Worm (Caenorhabditis elegans) whole organism, L2 larva: ENCODE measurements around the gene C45B11.6.

Experiments
- C34F6.9 ChIP-seq: fragments of 150-350 bp; optimal IDR thresholded peaks from 2 replicates; lab custom pipeline; 2014; ENCODE audit warnings: missing biosample characterization, missing genetic modification characterization
- Y55F3AM.14 ChIP-seq: fragments of 200-800 bp; sonication (Bioruptor generic); optimal IDR thresholded peaks from 2 replicates; lab custom pipeline; 2018; ENCODE audit warnings: mild to moderate bottlenecking, missing genetic modification characterization, missing compliant biosample characterization
- alr-1 ChIP-seq: fragments of 150-350 bp; optimal IDR thresholded peaks from 2 replicates; lab custom pipeline; 2014; ENCODE audit warnings: missing biosample characterization, missing genetic modification characterization
- aly-2 ChIP-seq: fragments of 150-350 bp; optimal IDR thresholded peaks from 2 replicates; lab custom pipeline; 2014; ENCODE audit warnings: missing biosample characterization, missing genetic modification characterization
- ama-1 ChIP-seq: fragments of 150-350 bp; optimal IDR thresholded peaks from 2 replicates; lab custom pipeline; 2018; ENCODE audit warnings: inconsistent platforms
- ceh-16 ChIP-seq: fragments of 150-350 bp; optimal IDR thresholded peaks from 2 replicates; lab custom pipeline; 2014; ENCODE audit warnings: missing biosample characterization, missing genetic modification characterization
- ceh-82 ChIP-seq: fragments of 150-350 bp; optimal IDR thresholded peaks from 2 replicates; lab custom pipeline; 2014; ENCODE audit warnings: missing biosample characterization, missing genetic modification characterization
- crh-2 ChIP-seq: sonication (generic microtip); optimal IDR thresholded peaks from 2 replicates; lab custom pipeline; 2017; ENCODE audit warnings: missing biosample characterization, missing genetic modification characterization
- egl-27 ChIP-seq: sonication (generic microtip); optimal IDR thresholded peaks from 3 replicates; lab custom pipeline; 2017; ENCODE audit warnings: missing biosample characterization, missing genetic modification reagents, missing genetic modification characterization
- fos-1 ChIP-seq: fragments of 150-350 bp; optimal IDR thresholded peaks from 2 replicates; lab custom pipeline; 2014; ENCODE audit warnings: missing biosample characterization, missing genetic modification characterization
- lin-11 ChIP-seq: fragments of 150-350 bp; sonication (generic microtip); optimal IDR thresholded peaks from 2 replicates; lab custom pipeline; 2014; ENCODE audit warnings: missing biosample characterization, missing genetic modification characterization, inconsistent platforms, mixed read lengths
- lsy-2 ChIP-seq, 2 experiments: fragments of 150-350 bp in 1 of 2; sonication (generic microtip) in 1 of 2; optimal IDR thresholded peaks; 2 replicates each; lab custom pipeline; 2014 to 2017; ENCODE audit warnings: missing biosample characterization in 2 of 2, missing genetic modification characterization in 2 of 2
- mab-5 ChIP-seq: fragments of 150-350 bp; optimal IDR thresholded peaks from 2 replicates; lab custom pipeline; 2014; ENCODE audit warnings: missing biosample characterization, missing genetic modification characterization
- nhr-10 ChIP-seq: sonication (generic microtip); optimal IDR thresholded peaks from 2 replicates; lab custom pipeline; 2017; ENCODE audit warnings: missing biosample characterization, missing genetic modification characterization
- nhr-11 ChIP-seq: fragments of 150-350 bp; optimal IDR thresholded peaks from 2 replicates; lab custom pipeline; 2014; ENCODE audit warnings: missing biosample characterization, missing genetic modification characterization
- nhr-12 ChIP-seq: fragments of 150-350 bp; optimal IDR thresholded peaks from 2 replicates; lab custom pipeline; 2014; ENCODE audit warnings: missing biosample characterization, missing genetic modification characterization
- nhr-129 ChIP-seq: fragments of 150-350 bp; optimal IDR thresholded peaks from 2 replicates; lab custom pipeline; 2014; ENCODE audit warnings: missing biosample characterization, missing genetic modification characterization
- nhr-21 ChIP-seq: fragments of 150-350 bp; optimal IDR thresholded peaks from 2 replicates; lab custom pipeline; 2014; ENCODE audit warnings: missing biosample characterization, missing genetic modification characterization
- nhr-23 ChIP-seq: fragments of 150-350 bp; optimal IDR thresholded peaks from 2 replicates; lab custom pipeline; 2014; ENCODE audit warnings: missing biosample characterization, missing genetic modification reagents, missing genetic modification characterization
- nhr-237 ChIP-seq: fragments of 150-350 bp; optimal IDR thresholded peaks from 2 replicates; lab custom pipeline; 2014; ENCODE audit warnings: missing biosample characterization, missing genetic modification characterization
- nhr-25 ChIP-seq: fragments of 150-350 bp; sonication (generic microtip); optimal IDR thresholded peaks from 3 replicates; lab custom pipeline; 2014; ENCODE audit warnings: missing biosample characterization, missing genetic modification characterization
- nhr-6 ChIP-seq: fragments of 150-350 bp; optimal IDR thresholded peaks from 2 replicates; lab custom pipeline; 2014; ENCODE audit warnings: missing biosample characterization, missing genetic modification characterization
- nhr-77 ChIP-seq: fragments of 150-350 bp; optimal IDR thresholded peaks from 2 replicates; lab custom pipeline; 2014; ENCODE audit warnings: missing biosample characterization, missing genetic modification characterization
- sma-9 ChIP-seq, 2 experiments: fragments of 150-350 bp in 1 of 2; sonication (generic microtip) in 1 of 2; optimal IDR thresholded peaks; 2 replicates each; lab custom pipeline; 2014 to 2016; ENCODE audit warnings: missing genetic modification characterization in 2 of 2, mild to moderate bottlenecking in 1 of 2, missing biosample characterization in 1 of 2, missing compliant biosample characterization in 1 of 2, missing genetic modification reagents in 1 of 2, moderate library complexity in 1 of 2
- snpc-4 ChIP-seq: fragments of 150-350 bp; optimal IDR thresholded peaks from 2 replicates; lab custom pipeline; 2014; ENCODE audit warnings: missing biosample characterization, missing genetic modification characterization
- unc-39 ChIP-seq: fragments of 150-350 bp; optimal IDR thresholded peaks from 2 replicates; lab custom pipeline; 2014; ENCODE audit warnings: missing biosample characterization, missing genetic modification characterization
- unc-62 ChIP-seq: fragments of 150-350 bp; optimal IDR thresholded peaks from 2 replicates; lab custom pipeline; 2014; ENCODE audit warnings: missing biosample characterization, missing genetic modification reagents, missing genetic modification characterization
- zag-1 ChIP-seq: fragments of 150-350 bp; optimal IDR thresholded peaks from 2 replicates; lab custom pipeline; 2014; ENCODE audit warnings: missing biosample characterization, missing genetic modification characterization
- ztf-1 ChIP-seq: fragments of 200-800 bp; sonication (Bioruptor generic); conservative IDR thresholded peaks from 2 replicates; pipeline ENCODE4 v1.3.6; 2022; ENCODE audit warnings: missing genetic modification characterization, missing compliant biosample characterization
- ztf-11 ChIP-seq: sonication (generic microtip); optimal IDR thresholded peaks from 2 replicates; lab custom pipeline; 2017; ENCODE audit warnings: missing biosample characterization, missing genetic modification characterization

The C45B11.6 gene

ce11 chrV:11048678-11049077, 4.8 kb downstream of the C45B11.6 start, which contains the start of gene srh-74:
Gene srh-74, minus strand, starts transcription at chrV:11048778.
- TF ChIP-seq ztf-1 (GFP tag; lab: Robert Waterston, UW) (no peak), snpc-4 (no peak), nhr-237 (no peak), nhr-25 (tag; lab: Kevin White, UChicago) (no peak), ceh-16 (tag; lab: Kevin White, UChicago) (no peak), nhr-21 (tag; lab: Kevin White, UChicago) (no peak), nhr-6 (no peak), nhr-129 (tag; lab: Kevin White, UChicago) (no peak), nhr-10 (no peak), fos-1 (tag; lab: Kevin White, UChicago) (no peak), alr-1 (no peak), unc-62 (no peak), mab-5 (tag; lab: Kevin White, UChicago) (no peak)

DNA sequence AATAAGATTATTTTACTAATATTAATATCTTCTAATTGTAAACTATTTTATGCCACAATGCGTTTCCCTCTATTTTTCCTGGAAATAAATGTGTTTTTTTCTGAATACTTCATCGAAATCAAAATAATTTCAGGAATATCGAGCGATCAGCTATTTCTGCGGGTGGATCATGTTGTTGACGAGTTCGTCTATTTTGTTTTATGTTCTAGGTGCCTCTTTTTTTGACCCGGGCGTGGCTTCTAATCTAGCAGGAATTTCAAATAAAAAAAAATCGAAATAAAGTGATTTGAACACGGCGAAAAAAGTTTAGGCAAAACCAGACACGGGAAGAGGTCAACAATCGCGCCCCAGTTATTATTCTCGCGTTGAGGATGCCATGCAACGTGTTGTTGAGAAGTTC, 8.1 kb downstream of the C45B11.6 start, which contains the start of gene T04C12.33:
TSS of gene T04C12.33 (plus strand) at position 301 of the 400 bp plus-strand sequence.
- TF ChIP-seq mab-5 (tag; lab: Kevin White, UChicago) = no peak
- no peak for TF ChIP-seq ceh-82 (tag; lab: Kevin White, UChicago)
- TF ChIP-seq egl-27 (tag; lab: Kevin White, UChicago) = no peak
- TF ChIP-seq ceh-16 (tag; lab: Kevin White, UChicago) = no peak

DNA sequence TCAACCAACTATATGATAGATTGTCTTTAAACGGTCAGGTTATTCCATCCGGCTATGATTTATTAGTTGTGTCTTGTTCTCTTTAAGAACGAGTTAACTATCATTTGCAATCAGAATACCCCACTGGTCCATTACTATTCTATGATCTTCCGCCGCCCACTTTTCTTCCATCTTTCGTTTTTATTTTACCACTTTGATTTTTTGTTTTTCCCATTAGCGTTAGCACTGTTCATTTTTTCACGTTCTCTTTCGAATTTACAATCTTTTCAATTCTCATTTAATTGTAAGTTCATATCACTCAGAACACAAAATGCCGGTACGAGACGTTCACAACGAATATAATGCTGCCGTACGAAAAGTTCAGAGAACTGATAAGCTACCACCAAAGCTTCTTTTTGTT, 10.0 kb downstream of the C45B11.6 start, which contains the start of gene T04C12.7:
TSS of gene T04C12.7 (plus strand) at position 301 of the 400 bp plus-strand sequence.
- TF ChIP-seq nhr-77 (tag; lab: Kevin White, UChicago) (no peak), mab-5 (tag; lab: Kevin White, UChicago) (no peak), egl-27 (tag; lab: Kevin White, UChicago) (no peak), snpc-4 (no peak), C34F6.9 (tag; lab: Kevin White, UChicago) (no peak), nhr-11 (no peak), Y55F3AM.14 (no peak), lsy-2 (tag; optimal IDR thresholded peaks at IDR 0.05; lab: Kevin White, UChicago) (no peak), unc-39 (tag; lab: Kevin White, UChicago) (no peak)

DNA sequence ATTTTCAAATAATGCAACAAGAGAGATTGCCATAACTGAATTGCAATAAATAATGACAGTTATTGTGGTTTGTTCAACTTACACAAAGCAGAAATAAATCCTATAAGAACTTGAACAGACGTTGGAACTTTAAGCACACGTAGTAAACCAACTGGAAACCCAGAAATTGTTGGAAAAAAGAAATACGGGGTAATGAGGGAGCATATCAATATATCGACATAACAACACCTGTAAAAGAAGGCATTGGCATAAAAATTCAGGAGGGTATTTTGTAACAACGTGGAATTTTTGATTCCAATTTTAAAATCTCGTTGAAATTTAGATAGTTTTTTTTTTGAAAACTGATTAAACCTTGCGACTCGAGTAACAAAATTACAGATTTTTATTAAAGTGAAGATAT, 12.6 kb downstream of the C45B11.6 start:
- no peak for TF ChIP-seq aly-2 (tag; lab: Kevin White, UChicago)
- no peak for TF ChIP-seq nhr-23
- no peak for TF ChIP-seq C34F6.9 (tag; lab: Kevin White, UChicago)
- TF ChIP-seq nhr-12 = no peak
- TF ChIP-seq crh-2 (tag; lab: Kevin White, UChicago) = no peak
- TF ChIP-seq lin-11 (tag; lab: Kevin White, UChicago) = no peak
- TF ChIP-seq unc-39 (tag; lab: Kevin White, UChicago) = no peak

DNA sequence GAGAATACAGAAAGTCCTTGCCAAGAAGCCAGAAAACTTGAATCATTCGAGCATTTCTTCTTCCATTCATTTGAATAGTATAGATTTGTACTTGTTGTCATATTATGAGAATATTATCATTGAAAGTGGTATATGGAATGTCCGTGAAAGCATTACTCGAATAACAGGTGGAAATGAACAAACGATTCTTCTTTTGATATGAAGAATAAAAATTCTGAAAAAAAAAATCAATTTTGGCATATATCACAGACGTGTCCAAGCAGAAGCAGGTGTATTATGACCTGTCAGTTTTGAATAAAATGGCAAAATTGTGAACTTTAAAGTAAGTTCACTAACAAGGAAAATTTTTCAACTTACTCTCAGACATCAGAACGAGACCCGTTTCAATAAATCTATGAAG, 13.2 kb downstream of the C45B11.6 start, which contains the start of gene srh-75:
TSS of gene srh-75 (minus strand) at position 101 of the 400 bp plus-strand sequence.
- TF ChIP-seq ceh-82 (tag; lab: Kevin White, UChicago) = no peak
- TF ChIP-seq ztf-11 (tag; lab: Kevin White, UChicago) = no peak
- TF ChIP-seq zag-1 = no peak
- TF ChIP-seq nhr-12 = no peak

DNA sequence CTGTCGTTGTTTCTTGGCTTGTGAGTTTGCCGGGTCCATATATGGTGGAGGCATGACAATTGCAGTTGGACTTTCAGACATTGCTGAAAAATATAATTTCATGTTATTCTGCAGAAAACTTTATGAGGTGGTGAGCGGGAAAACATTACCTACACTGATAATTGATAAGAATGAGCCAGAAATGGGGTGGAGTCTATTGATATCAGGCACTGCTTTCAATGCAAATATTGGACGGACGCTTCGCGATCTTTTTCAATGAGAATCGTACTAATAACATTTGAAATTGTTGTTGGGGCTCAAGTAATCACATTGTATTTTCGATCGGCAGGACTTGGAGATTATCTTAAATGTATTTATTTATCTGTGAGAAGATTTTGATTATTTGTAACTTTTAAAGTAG, 15.3 kb downstream of the C45B11.6 start, which contains the start of gene T04C12.1:
TSS of gene T04C12.1 (minus strand) at position 90 of the 400 bp plus-strand sequence.
- TF ChIP-seq ama-1 (lab: Kevin White, UChicago) (peak; percentile 56), nhr-10 (no peak), nhr-25 (tag; lab: Kevin White, UChicago) (peak; percentile 29), Y55F3AM.14 (no peak), ztf-11 (tag; lab: Kevin White, UChicago) (no peak), sma-9 (GFP tag; optimal IDR thresholded peaks at IDR 0.05; lab: Kevin White, UChicago) (peak; percentile 9), sma-9 (tag; optimal IDR thresholded peaks at IDR 0.05; lab: Kevin White, UChicago) (no peak)
- TF ChIP-seq, all 48 proteins: peak for 3
